Worm (Caenorhabditis elegans) whole organism, L4 larva: Measurements from ENCODE around the gene T14G11.1.
A peak's percentile ranks its signal among the peaks of the same experiment; 100 is the strongest.

Source experiments
- D1046.2 ChIP-seq: fragments of 200-800 bp; sonication (Bioruptor generic); IDR thresholded peaks from 2 replicates; pipeline ENCODE4 v1.3.6; 2022; ENCODE audit warnings: missing genetic modification characterization, missing compliant biosample characterization
- T20F7.1 ChIP-seq: fragments of 200-800 bp; sonication (Bioruptor generic); optimal IDR thresholded peaks from 2 replicates; lab custom pipeline; 2018; ENCODE audit warnings: mild to moderate bottlenecking, missing genetic modification characterization, missing compliant biosample characterization
- Y48G9A.11 ChIP-seq: fragments of 200-800 bp; sonication (Bioruptor generic); IDR thresholded peaks from 2 replicates; pipeline ENCODE4 v1.3.6; 2022; ENCODE audit warnings: missing genetic modification reagents, missing genetic modification characterization, missing compliant biosample characterization
- ZK546.5 ChIP-seq, 2 experiments: sonication (generic microtip); optimal IDR thresholded peaks; 2 replicates each; lab custom pipeline; 2017; ENCODE audit warnings: missing biosample characterization in 2 of 2, missing genetic modification characterization in 2 of 2
- aha-1 ChIP-seq: fragments of 150-350 bp; peaks from one replicate; lab custom pipeline; 2014; ENCODE audit warnings: missing biosample characterization, missing genetic modification characterization
- aly-2 ChIP-seq: sonication (generic microtip); optimal IDR thresholded peaks from 2 replicates; lab custom pipeline; 2018; ENCODE audit warnings: missing biosample characterization, missing genetic modification characterization
- arid-1 ChIP-seq: fragments of 200-800 bp; sonication (Bioruptor generic); conservative IDR thresholded peaks from 2 replicates; pipeline ENCODE4 v1.3.6; 2022; ENCODE audit warnings: missing genetic modification reagents, missing genetic modification characterization, missing compliant biosample characterization
- ceh-32 ChIP-seq: sonication (generic microtip); optimal IDR thresholded peaks from 2 replicates; lab custom pipeline; 2016; ENCODE audit warnings: mild to moderate bottlenecking, missing genetic modification characterization, missing compliant biosample characterization; ENCODE audit not compliant: poor library complexity
- ceh-44 ChIP-seq: fragments of 200-800 bp; sonication (Bioruptor generic); IDR thresholded peaks from 2 replicates; pipeline ENCODE4 v1.3.6; 2022; ENCODE audit warnings: missing genetic modification reagents, missing genetic modification characterization, missing compliant biosample characterization
- ces-1 ChIP-seq: fragments of 150-350 bp; sonication (generic microtip); optimal IDR thresholded peaks from 4 replicates; lab custom pipeline; 2014; ENCODE audit warnings: missing biosample characterization, missing genetic modification reagents, missing genetic modification characterization
- ctbp-1 ChIP-seq: fragments of 200-800 bp; sonication (Bioruptor generic); IDR thresholded peaks from 2 replicates; pipeline ENCODE4 v1.3.6; 2022; ENCODE audit warnings: missing genetic modification reagents, missing genetic modification characterization, missing compliant biosample characterization
- dmd-8 ChIP-seq: fragments of 200-800 bp; sonication (Bioruptor generic); IDR thresholded peaks from 2 replicates; pipeline ENCODE4 v1.3.6; 2022; ENCODE audit warnings: missing genetic modification characterization, missing compliant biosample characterization
- dmd-9 ChIP-seq: fragments of 200-800 bp; sonication (Bioruptor generic); IDR thresholded peaks from 2 replicates; pipeline ENCODE4 v1.3.6; 2022; ENCODE audit warnings: missing genetic modification reagents, missing genetic modification characterization, missing compliant biosample characterization
- dpl-1 ChIP-seq: fragments of 150-350 bp; optimal IDR thresholded peaks from 2 replicates; lab custom pipeline; 2014; ENCODE audit warnings: missing biosample characterization, missing genetic modification reagents, missing genetic modification characterization
- hif-1 ChIP-seq, 2 experiments: sonication (generic microtip); optimal IDR thresholded peaks; 2 replicates each; lab custom pipeline; 2016 to 2017; ENCODE audit warnings: missing compliant biosample characterization in 2 of 2, missing genetic modification characterization in 2 of 2, missing genetic modification reagents in 2 of 2, missing genotype in 2 of 2, mild to moderate bottlenecking in 1 of 2
- hlh-11 ChIP-seq: fragments of 200-800 bp; sonication (Bioruptor generic); optimal IDR thresholded peaks from 2 replicates; lab custom pipeline; 2018; ENCODE audit warnings: mild to moderate bottlenecking, missing genetic modification characterization, missing compliant biosample characterization
- hlh-30 ChIP-seq: sonication (generic microtip); optimal IDR thresholded peaks from 2 replicates; lab custom pipeline; 2017; ENCODE audit warnings: antibody characterized with exemption, mild to moderate bottlenecking, missing genetic modification characterization, missing compliant biosample characterization; ENCODE audit not compliant: insufficient read depth
- hmg-1.1 ChIP-seq: fragments of 200-800 bp; sonication (Bioruptor generic); IDR thresholded peaks from 2 replicates; pipeline ENCODE4 v1.3.6; 2022; ENCODE audit warnings: missing genetic modification reagents, missing genetic modification characterization, missing compliant biosample characterization
- lim-7 ChIP-seq: fragments of 200-800 bp; sonication (Bioruptor generic); IDR thresholded peaks from 2 replicates; pipeline ENCODE4 v1.3.6; 2022; ENCODE audit warnings: missing genetic modification characterization, missing compliant biosample characterization
- lin-15B ChIP-seq: fragments of 150-350 bp; sonication (generic microtip); optimal IDR thresholded peaks from 3 replicates; lab custom pipeline; 2014; ENCODE audit warnings: missing biosample characterization, missing genetic modification characterization
- lir-3 ChIP-seq: sonication (generic microtip); optimal IDR thresholded peaks from 2 replicates; lab custom pipeline; 2016; ENCODE audit warnings: mild to moderate bottlenecking, missing genetic modification characterization, missing compliant biosample characterization
- lsy-2 ChIP-seq, 2 experiments: fragments of 150-350 bp in 1 of 2; sonication (generic microtip) in 1 of 2; optimal IDR thresholded peaks; 2 replicates each; lab custom pipeline; 2014 to 2017; ENCODE audit warnings: missing biosample characterization in 2 of 2, missing genetic modification characterization in 2 of 2
- mdl-1 ChIP-seq, 2 experiments: fragments of 150-350 bp in 1 of 2; sonication (generic microtip) in 1 of 2; optimal IDR thresholded peaks; 2 replicates each; lab custom pipeline; 2014 to 2017; ENCODE audit warnings: missing biosample characterization in 2 of 2, missing genetic modification characterization in 2 of 2
- mes-2 ChIP-seq: sonication (generic microtip); optimal IDR thresholded peaks from 2 replicates; lab custom pipeline; 2016; ENCODE audit warnings: missing genotype, mild to moderate bottlenecking, missing genetic modification characterization, missing compliant biosample characterization; ENCODE audit not compliant: poor library complexity, severe bottlenecking
- mxl-2 ChIP-seq: fragments of 200-800 bp; sonication (Bioruptor generic); conservative IDR thresholded peaks from 2 replicates; pipeline ENCODE4 v1.3.6; 2022; ENCODE audit warnings: missing genetic modification reagents, missing genetic modification characterization, missing compliant biosample characterization
- mxl-3 ChIP-seq: fragments of 200-800 bp; sonication (Bioruptor generic); optimal IDR thresholded peaks from 2 replicates; lab custom pipeline; 2018; ENCODE audit warnings: mild to moderate bottlenecking, missing genetic modification characterization, missing compliant biosample characterization
- nhr-237 ChIP-seq: sonication (generic microtip); optimal IDR thresholded peaks from 2 replicates; lab custom pipeline; 2017; ENCODE audit warnings: missing biosample characterization, missing genetic modification characterization
- nhr-25 ChIP-seq: sonication (generic microtip); optimal IDR thresholded peaks from 2 replicates; lab custom pipeline; 2017; ENCODE audit warnings: missing genetic modification characterization, mild to moderate bottlenecking, missing compliant biosample characterization, antibody characterized with exemption, moderate library complexity, borderline replicate concordance; ENCODE audit not compliant: insufficient read depth
- nhr-41 ChIP-seq: fragments of 200-800 bp; sonication (Bioruptor generic); IDR thresholded peaks from 2 replicates; pipeline ENCODE4 v1.3.6; 2022; ENCODE audit warnings: missing genetic modification reagents, missing genetic modification characterization, missing compliant biosample characterization
- nhr-6 ChIP-seq: fragments of 150-350 bp; optimal IDR thresholded peaks from 2 replicates; lab custom pipeline; 2014; ENCODE audit warnings: missing biosample characterization, missing genetic modification characterization
- nhr-76 ChIP-seq: fragments of 150-350 bp; optimal IDR thresholded peaks from 2 replicates; lab custom pipeline; 2014; ENCODE audit warnings: missing biosample characterization, missing genetic modification characterization
- pha-4 ChIP-seq, 2 experiments: fragments of 150-350 bp in 1 of 2; fragments of 200-800 bp in 1 of 2; sonication (Bioruptor generic) in 1 of 2; IDR thresholded peaks in 1 of 2; optimal IDR thresholded peaks in 1 of 2; 2 replicates each; pipeline versions ENCODE4 v1.3.6 to Lab custom; 2014 to 2022; ENCODE audit warnings: missing genetic modification characterization in 2 of 2, missing genetic modification reagents in 2 of 2, missing biosample characterization in 1 of 2, missing compliant biosample characterization in 1 of 2
- pqm-1 ChIP-seq: sonication (generic microtip); optimal IDR thresholded peaks from 2 replicates; lab custom pipeline; 2017; ENCODE audit warnings: missing biosample characterization, missing genetic modification characterization
- skn-1 ChIP-seq: fragments of 150-350 bp; optimal IDR thresholded peaks from 2 replicates; lab custom pipeline; 2014; ENCODE audit warnings: missing biosample characterization, missing genetic modification characterization
- snpc-1.2 ChIP-seq: fragments of 200-800 bp; sonication (Bioruptor generic); IDR thresholded peaks from 2 replicates; pipeline ENCODE4 v1.3.6; 2022; ENCODE audit warnings: missing genetic modification reagents, missing genetic modification characterization, missing compliant biosample characterization
- zip-11 ChIP-seq: fragments of 200-800 bp; sonication (Bioruptor generic); IDR thresholded peaks from 2 replicates; pipeline ENCODE4 v1.3.6; 2022; ENCODE audit warnings: missing genetic modification characterization, missing compliant biosample characterization
- ztf-7 ChIP-seq: fragments of 150-350 bp; optimal IDR thresholded peaks from 2 replicates; lab custom pipeline; 2014; ENCODE audit warnings: missing biosample characterization, missing genetic modification characterization

The T14G11.1 gene

DNA sequence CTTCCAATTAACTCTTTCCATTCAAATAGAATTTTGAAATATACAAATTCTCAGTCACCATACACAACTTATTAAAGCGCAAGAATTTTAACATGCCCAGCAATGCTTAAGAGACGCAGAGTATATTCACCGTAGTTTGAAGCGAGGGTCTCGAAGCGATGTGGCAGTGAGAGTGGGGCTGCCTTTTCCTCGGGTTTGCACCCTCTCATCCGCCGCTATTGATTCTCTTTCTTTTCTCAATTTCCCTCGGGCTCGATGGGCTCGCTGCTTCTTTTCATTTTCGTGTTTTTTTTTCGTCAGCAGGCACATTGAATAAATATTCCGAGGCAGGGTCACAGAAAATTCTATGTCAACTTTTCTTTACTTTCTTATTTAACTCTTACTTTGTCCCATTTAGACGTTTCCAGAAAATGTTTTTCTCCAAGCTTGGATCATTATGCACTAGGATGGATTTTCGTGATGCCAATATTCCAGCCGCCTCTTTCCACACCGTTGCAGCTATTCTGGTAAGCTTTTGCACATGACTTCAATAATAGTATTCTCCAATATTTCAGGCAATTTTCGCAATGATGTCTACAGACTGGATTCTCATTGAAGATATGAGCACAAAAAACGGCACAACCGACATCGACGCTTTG, at the start of gene T14G11.1 (continued):
- TF ChIP-seq nhr-76 (tag; lab: Kevin White, UChicago) (no peak), pha-4 (GFP tag; IDR thresholded peaks at IDR 0.05; lab: Robert Waterston, UW) (no peak), pha-4 (tag; optimal IDR thresholded peaks at IDR 0.05; lab: Kevin White, UChicago) (peak; percentile 7), ceh-32 (tag; lab: Kevin White, UChicago) (no peak), lir-3 (tag; lab: Kevin White, UChicago) (no peak), hmg-1.1 (GFP tag; lab: Robert Waterston, UW) (peak; percentile 82), mxl-2 (GFP tag; lab: Robert Waterston, UW) (no peak), T20F7.1 (GFP tag; lab: Kevin White, UChicago) (no peak), ctbp-1 (GFP tag; lab: Robert Waterston, UW) (no peak), mxl-3 (no peak), ceh-44 (GFP tag; lab: Robert Waterston, UW) (no peak), hlh-30 (peak; percentile 88), D1046.2 (no peak), nhr-6 (tag; lab: Kevin White, UChicago) (peak; percentile 21), arid-1 (GFP tag; lab: Robert Waterston, UW) (0 out of 2 replicates have a peak, but pooled peaks have one; percentile 45), aly-2 (tag; lab: Kevin White, UChicago) (no peak), ztf-7 (tag; lab: Kevin White, UChicago) (no peak), lin-15B (tag; lab: Kevin White, UChicago) (no peak), dmd-9 (GFP tag; lab: Robert Waterston, UW) (no peak), hlh-11 (tag; lab: Kevin White, UChicago) (peak; percentile 57), hif-1 (tag; optimal IDR thresholded peaks at IDR 0.05; lab: Kevin White, UChicago) (peak in 1 of 2 experiments; percentile 57), mdl-1 (tag; optimal IDR thresholded peaks at IDR 0.05; lab: Kevin White, UChicago) (peak in 1 of 2 experiments; percentile 46), lsy-2 (tag; optimal IDR thresholded peaks at IDR 0.05; lab: Kevin White, UChicago) (peak; percentile 91 to 98), mes-2 (tag; lab: Kevin White, UChicago) (peak; percentile 83), lim-7 (GFP tag; lab: Robert Waterston, UW) (no peak), dpl-1 (peak; percentile 36), snpc-1.2 (GFP tag; lab: Robert Waterston, UW) (no peak), nhr-41 (GFP tag; lab: Robert Waterston, UW) (no peak)

DNA sequence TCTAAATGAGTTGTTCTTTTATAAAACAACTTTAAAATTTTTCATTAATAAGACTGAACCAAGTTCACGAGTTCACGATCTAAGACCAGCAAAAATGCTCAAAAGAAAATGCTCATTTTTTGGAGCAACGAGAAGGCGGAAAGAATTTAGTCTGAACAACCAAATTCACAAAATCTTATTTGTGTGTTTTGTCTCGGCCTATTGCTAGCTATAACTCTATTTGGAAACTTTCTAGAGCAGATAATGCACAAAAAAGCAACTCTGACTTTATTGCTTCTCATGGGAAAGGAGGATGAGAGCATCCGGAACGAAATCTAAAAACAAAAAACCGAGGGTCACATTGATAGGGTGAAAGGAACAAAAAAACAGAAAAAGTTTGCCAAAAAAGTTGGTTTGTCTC, 48.2 kb upstream of the T14G11.1 start:
- TF ChIP-seq dmd-8 (GFP tag; lab: Robert Waterston, UW) (no peak), zip-11 (no peak), skn-1 (tag; lab: Kevin White, UChicago) (no peak), aha-1 (tag; lab: Kevin White, UChicago) (peak; percentile 38), ZK546.5 (tag; optimal IDR thresholded peaks at IDR 0.05; lab: Kevin White, UChicago) (no peak), nhr-237 (tag; lab: Kevin White, UChicago) (no peak), ces-1 (GFP tag; lab: Kevin White, UChicago) (peak; percentile 46), nhr-25 (no peak), pqm-1 (tag; lab: Kevin White, UChicago) (no peak)

- TF ChIP-seq aha-1 (tag; lab: Kevin White, UChicago) (peak; percentile 11), Y48G9A.11 (GFP tag; lab: Robert Waterston, UW) (no peak)
Observed at ce11 chrX:2641094-2641493, 47.7 kb upstream of the T14G11.1 start.
